Worm (Caenorhabditis elegans): ENCODE measurements around the gene ZK688.11.

Gene ZK688.11

ce11 chrIII:7896925-7897324 lies 12.2 kb upstream of the ZK688.11 start, which contains the start of gene ZK688.10:
Gene ZK688.10, minus strand, starts transcription at chrIII:7897025.
- no peak for TF ChIP-seq pax-3 (tag; optimal IDR thresholded peaks at IDR 0.05)
- no peak for TF ChIP-seq nhr-47 (tag; optimal IDR thresholded peaks at IDR 0.05)
- TF ChIP-seq F16B12.6 (tag; optimal IDR thresholded peaks at IDR 0.05), result no peak
- no peak for TF ChIP-seq nhr-71 (tag; optimal IDR thresholded peaks at IDR 0.05)
- no peak for TF ChIP-seq mef-2 (tag; optimal IDR thresholded peaks at IDR 0.05)
- TF ChIP-seq tlp-1 (tag; optimal IDR thresholded peaks at IDR 0.05), result no peak
- TF ChIP-seq snpc-4 (tag; optimal IDR thresholded peaks at IDR 0.05), result no peak
- TF ChIP-seq Y116A8C.19 (tag; optimal IDR thresholded peaks at IDR 0.05; ENCODE audit: borderline replicate concordance), result no peak
- no peak for TF ChIP-seq blmp-1 (tag; optimal IDR thresholded peaks at IDR 0.05)
- TF ChIP-seq grh-1 (GFP tag; IDR thresholded peaks at IDR 0.05), result no peak
- TF ChIP-seq jun-1 (tag; optimal IDR thresholded peaks at IDR 0.05), result no peak
- TF ChIP-seq hlh-17 (GFP tag; optimal IDR thresholded peaks at IDR 0.05; ENCODE audit: borderline replicate concordance), result no peak
- no peak for TF ChIP-seq xbp-1 (tag; optimal IDR thresholded peaks at IDR 0.05)

DNA sequence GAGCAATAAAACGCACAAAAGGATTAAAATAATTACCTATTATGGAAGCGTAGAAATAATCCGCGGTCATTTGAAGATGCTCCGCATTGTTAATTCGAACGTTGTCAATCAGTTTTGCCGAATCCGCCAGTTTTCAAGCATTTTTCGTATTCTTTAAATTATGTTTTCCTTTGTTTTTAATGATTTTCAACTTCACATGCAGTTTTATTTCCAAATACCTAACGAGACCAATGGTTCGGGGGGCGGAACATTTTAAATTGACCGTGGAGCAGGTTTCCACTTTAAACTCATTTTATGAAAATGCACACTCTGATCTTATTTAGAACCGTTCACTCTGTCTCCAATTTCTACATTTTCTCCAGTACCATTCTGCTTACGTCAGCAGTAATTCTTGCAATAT lies 10.0 kb upstream of the ZK688.11 start, which contains the start of gene ZK688.4:
ZK688.4 (plus strand) TSS at position 301 of the 400 bp plus-strand sequence.
- no peak for TF ChIP-seq aly-2 (tag; optimal IDR thresholded peaks at IDR 0.05)
- TF ChIP-seq lir-3 (tag; optimal IDR thresholded peaks at IDR 0.05; ENCODE audit: poor library complexity), result no peak
- no peak for TF ChIP-seq nhr-20 (tag; optimal IDR thresholded peaks at IDR 0.05)
- no peak for TF ChIP-seq tlp-1 (tag; optimal IDR thresholded peaks at IDR 0.05)
- TF ChIP-seq nhr-47 (tag; optimal IDR thresholded peaks at IDR 0.05), result no peak
- TF ChIP-seq elt-3 (tag; optimal IDR thresholded peaks at IDR 0.05), result no peak
- TF ChIP-seq nhr-77 (tag; optimal IDR thresholded peaks at IDR 0.05), result no peak
- TF ChIP-seq nhr-237 (tag; optimal IDR thresholded peaks at IDR 0.05), result no peak
- TF ChIP-seq fkh-8 (tag; optimal IDR thresholded peaks at IDR 0.05), result no peak
- no peak for TF ChIP-seq egl-27 (tag; optimal IDR thresholded peaks at IDR 0.05)
- TF ChIP-seq lin-39 (tag; optimal IDR thresholded peaks at IDR 0.05), result no peak
- TF ChIP-seq isw-1 (GFP tag; IDR thresholded peaks at IDR 0.05), result no peak
- TF ChIP-seq snu-23 (GFP tag; optimal IDR thresholded peaks at IDR 0.05), result no peak
- no peak for TF ChIP-seq fkh-10 (GFP tag; optimal IDR thresholded peaks at IDR 0.05)
- TF ChIP-seq efl-3 (GFP tag; optimal IDR thresholded peaks at IDR 0.05), result no peak
- TF ChIP-seq ztf-11 (tag; optimal IDR thresholded peaks at IDR 0.05), result no peak

DNA sequence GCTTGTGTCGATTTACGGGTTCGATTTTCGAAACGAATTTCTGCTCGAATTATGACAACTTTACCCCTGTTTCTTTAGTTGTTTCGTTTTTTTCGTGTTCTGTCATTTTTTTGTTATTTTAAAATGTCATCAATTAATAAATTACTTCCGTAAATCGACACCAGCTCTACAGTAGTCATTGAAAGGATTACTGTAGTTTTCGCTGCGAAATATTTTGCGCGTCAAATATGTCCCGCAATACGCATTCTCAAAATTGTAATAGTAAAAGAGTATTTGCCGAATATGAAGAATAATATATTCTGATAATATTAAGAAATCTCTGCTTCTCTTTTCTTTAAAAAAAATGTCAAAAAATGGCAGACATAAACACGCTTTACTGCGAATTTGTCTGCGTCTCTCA lies 8.5 kb upstream of the ZK688.11 start:
- TF ChIP-seq aly-2 (tag; optimal IDR thresholded peaks at IDR 0.05) (no peak), lin-39 (tag; optimal IDR thresholded peaks at IDR 0.05) (no peak), efl-1 (optimal IDR thresholded peaks at IDR 0.05) (no peak), efl-1 (GFP tag; optimal IDR thresholded peaks at IDR 0.05 in 1 of 2) (peak in 1 of 2 experiments; percentile 54), fkh-8 (tag; optimal IDR thresholded peaks at IDR 0.05) (peak; percentile 27)

ce11 chrIII:7892333-7892732 lies 7.6 kb upstream of the ZK688.11 start:
- TF ChIP-seq lir-3 (tag; optimal IDR thresholded peaks at IDR 0.05; ENCODE audit: poor library complexity) (no peak), alr-1 (tag; optimal IDR thresholded peaks at IDR 0.05; ENCODE audit: borderline replicate concordance) (no peak), nhr-12 (tag; optimal IDR thresholded peaks at IDR 0.05) (no peak), nhr-47 (tag; optimal IDR thresholded peaks at IDR 0.05) (no peak), unc-130 (tag; optimal IDR thresholded peaks at IDR 0.05) (no peak)

ce11 chrIII:7891573-7892306 lies 7.0 kb upstream of the ZK688.11 start, which contains the start of the genes ZK688.5 and fahd-1:
Gene ZK688.5, minus strand, starts transcription at chrIII:7891623.
Gene fahd-1, plus strand, starts transcription at chrIII:7892256.
- no peak for TF ChIP-seq C34B4.2 (tag; optimal IDR thresholded peaks at IDR 0.05)
- no peak for TF ChIP-seq nhr-11 (tag; optimal IDR thresholded peaks at IDR 0.05)
- peak; percentile 62 for TF ChIP-seq tbx-2 (tag; optimal IDR thresholded peaks at IDR 0.05)
- TF ChIP-seq ama-1 (optimal IDR thresholded peaks at IDR 0.05), result no peak
- no peak for TF ChIP-seq unc-98 (GFP tag; IDR thresholded peaks at IDR 0.05)
- no peak for TF ChIP-seq alr-1 (tag; optimal IDR thresholded peaks at IDR 0.05; ENCODE audit: borderline replicate concordance)
- peak; percentile 92 for TF ChIP-seq blmp-1 (tag; optimal IDR thresholded peaks at IDR 0.05)
- TF ChIP-seq nhr-71 (tag; optimal IDR thresholded peaks at IDR 0.05), result peak; percentile 83
- peak; percentile 62 to 77 for TF ChIP-seq lsy-2 (tag; optimal IDR thresholded peaks at IDR 0.05)
- peak; percentile 60 for TF ChIP-seq C16A3.4 (tag; optimal IDR thresholded peaks at IDR 0.05)
- TF ChIP-seq elt-2 (tag; optimal IDR thresholded peaks at IDR 0.05), result peak; percentile 21
- no peak for TF ChIP-seq sup-37 (GFP tag; optimal IDR thresholded peaks at IDR 0.05)
- TF ChIP-seq vab-15 (tag; optimal IDR thresholded peaks at IDR 0.05), result no peak
- TF ChIP-seq aly-2 (tag; optimal IDR thresholded peaks at IDR 0.05), result no peak
- peak; percentile 51 for TF ChIP-seq snpc-4 (tag; optimal IDR thresholded peaks at IDR 0.05)
- no peak for TF ChIP-seq sptf-1 (tag; optimal IDR thresholded peaks at IDR 0.05)
- TF ChIP-seq ceh-82 (tag; optimal IDR thresholded peaks at IDR 0.05), result peak; percentile 5 to 80 (median 47)
- TF ChIP-seq unc-86 (tag; optimal IDR thresholded peaks at IDR 0.05), result peak; percentile 34
